Fruit fly (Drosophila melanogaster) whole organism, embryonic: ENCODE results near the gene CG11168.

Source experiments
- ATbp ChIP-seq: fragments of 200-800 bp; sonication (Bioruptor generic); optimal IDR thresholded peaks from 2 replicates; lab custom pipeline; 2017; ENCODE audit warnings: missing biosample characterization, mild to moderate bottlenecking, missing genetic modification characterization, missing genetic modification reagents
- Aef1 ChIP-seq: fragments of 200-800 bp; sonication (Bioruptor generic); IDR thresholded peaks from 3 replicates; pipeline ENCODE4 v1.3.6; 2022; ENCODE audit warnings: missing biosample characterization, missing genetic modification characterization
- Awh ChIP-seq: fragments of 200-800 bp; sonication (Bioruptor generic); IDR thresholded peaks from 2 replicates; pipeline ENCODE4, ENCODE4 v1.3.6; 2022; ENCODE audit warnings: missing biosample characterization, missing genetic modification characterization
- CG10267 ChIP-seq: fragments of 200-800 bp; sonication (Bioruptor generic); optimal IDR thresholded peaks from 2 replicates; lab custom pipeline; 2018; ENCODE audit warnings: missing biosample characterization, mild to moderate bottlenecking, missing genetic modification characterization, moderate library complexity
- CG11696 ChIP-seq: fragments of 200-800 bp; sonication (Bioruptor generic); IDR thresholded peaks from 2 replicates; pipeline ENCODE4 v1.3.6; 2022; ENCODE audit warnings: missing biosample characterization, missing genetic modification characterization
- CG12769 ChIP-seq: fragments of 200-800 bp; sonication (Bioruptor generic); optimal IDR thresholded peaks from 2 replicates; lab custom pipeline; 2019; ENCODE audit warnings: missing biosample characterization, mild to moderate bottlenecking, missing genetic modification characterization, moderate library complexity
- CG13287 ChIP-seq: fragments of 200-800 bp; sonication (Bioruptor generic); IDR thresholded peaks from 2 replicates; pipeline ENCODE4 v1.3.6; 2022; ENCODE audit warnings: missing biosample characterization, missing genetic modification characterization; ENCODE audit not compliant: partially characterized antibody
- CG17612 ChIP-seq: fragments of 200-800 bp; sonication (Bioruptor generic); IDR thresholded peaks from 2 replicates; pipeline ENCODE4 v1.3.6; 2022; ENCODE audit warnings: missing biosample characterization, missing genetic modification characterization
- CG2129 ChIP-seq: fragments of 200-800 bp; sonication (Bioruptor generic); IDR thresholded peaks from 2 replicates; pipeline ENCODE4 v1.3.6; 2022; ENCODE audit warnings: missing biosample characterization, missing genetic modification characterization; ENCODE audit not compliant: partially characterized antibody
- CG33557 ChIP-seq: fragments of 200-800 bp; sonication (Bioruptor generic); optimal IDR thresholded peaks from 2 replicates; lab custom pipeline; 2019; ENCODE audit warnings: missing biosample characterization, mild to moderate bottlenecking, missing genetic modification characterization, moderate library complexity
- CG34224 ChIP-seq: fragments of 200-800 bp; sonication (Bioruptor generic); IDR thresholded peaks from 3 replicates; pipeline ENCODE4 v1.3.6; 2022; ENCODE audit warnings: missing biosample characterization, missing genetic modification characterization; ENCODE audit not compliant: partially characterized antibody
- CG4730 ChIP-seq: fragments of 200-800 bp; sonication (Bioruptor generic); IDR thresholded peaks from 2 replicates; pipeline ENCODE4 v1.3.6; 2022; ENCODE audit warnings: missing biosample characterization, missing genetic modification characterization
- CG5245 ChIP-seq: fragments of 200-800 bp; sonication (Bioruptor generic); optimal IDR thresholded peaks from 3 replicates; lab custom pipeline; 2016; ENCODE audit warnings: missing biosample characterization, missing genetic modification characterization
- CG8089 ChIP-seq: fragments of 200-800 bp; sonication (Bioruptor generic); optimal IDR thresholded peaks from 3 replicates; lab custom pipeline; 2016; ENCODE audit warnings: missing biosample characterization, missing genetic modification characterization
- CG8359 ChIP-seq: fragments of 200-800 bp; sonication (Bioruptor generic); optimal IDR thresholded peaks from 2 replicates; lab custom pipeline; 2017; ENCODE audit warnings: missing biosample characterization, mild to moderate bottlenecking, missing genetic modification characterization, borderline replicate concordance
- CG9797 ChIP-seq: fragments of 200-800 bp; sonication (Bioruptor generic); optimal IDR thresholded peaks from 3 replicates; lab custom pipeline; 2018; ENCODE audit warnings: missing biosample characterization, mild to moderate bottlenecking, missing genetic modification characterization
- CG9932 ChIP-seq: fragments of 200-800 bp; sonication (Bioruptor generic); IDR thresholded peaks from 2 replicates; pipeline ENCODE4 v1.3.6; 2022; ENCODE audit warnings: missing biosample characterization, missing genetic modification characterization
- CTCF ChIP-seq: fragments of 200-800 bp; sonication (Bioruptor generic); optimal IDR thresholded peaks from 2 replicates; lab custom pipeline; 2017; ENCODE audit warnings: missing biosample characterization, mild to moderate bottlenecking, missing genetic modification characterization, moderate library complexity
- CkIIα-i1 ChIP-seq: fragments of 200-800 bp; sonication (Bioruptor generic); IDR thresholded peaks from 2 replicates; pipeline ENCODE4 v1.3.6; 2022; ENCODE audit warnings: missing biosample characterization, missing genetic modification characterization
- D ChIP-seq, 2 experiments: fragments of 200-800 bp in 1 of 2; fragments of >200 bp in 1 of 2; sonication (Bioruptor generic) in 1 of 2; optimal IDR thresholded peaks; 2 replicates in 1 of 2; 3 replicates in 1 of 2; lab custom pipeline; 2017; ENCODE audit warnings: mild to moderate bottlenecking in 1 of 2, missing biosample characterization in 1 of 2, missing genetic modification characterization in 1 of 2, missing genetic modification reagents in 1 of 2
- D19B ChIP-seq: fragments of 200-800 bp; sonication (Bioruptor generic); optimal IDR thresholded peaks from 2 replicates; lab custom pipeline; 2017; ENCODE audit warnings: missing biosample characterization, mild to moderate bottlenecking, missing genetic modification characterization
- Dbx ChIP-seq: fragments of 200-800 bp; sonication (Bioruptor generic); IDR thresholded peaks from 3 replicates; pipeline ENCODE4 v1.3.6; 2022; ENCODE audit warnings: missing biosample characterization, missing genetic modification characterization
- Drgx ChIP-seq: fragments of 200-800 bp; sonication (Bioruptor generic); IDR thresholded peaks from 2 replicates; pipeline ENCODE4 v1.3.6; 2022; ENCODE audit warnings: missing biosample characterization, missing genetic modification characterization
- E2f2 ChIP-seq: fragments of 200-800 bp; sonication (Bioruptor generic); IDR thresholded peaks from 2 replicates; pipeline ENCODE4 v1.3.6; 2022; ENCODE audit warnings: missing biosample characterization, missing genetic modification characterization
- HLHmδ ChIP-seq: fragments of 200-800 bp; sonication (Bioruptor generic); optimal IDR thresholded peaks from 2 replicates; lab custom pipeline; 2018; ENCODE audit warnings: missing biosample characterization, mild to moderate bottlenecking, missing genetic modification characterization, moderate library complexity
- HmgD ChIP-seq: fragments of 200-800 bp; sonication (Bioruptor generic); optimal IDR thresholded peaks from 3 replicates; lab custom pipeline; 2016; ENCODE audit warnings: missing biosample characterization, missing genetic modification characterization
- Hsf ChIP-seq: fragments of 200-800 bp; sonication (Bioruptor generic); optimal IDR thresholded peaks from 3 replicates; lab custom pipeline; 2016; ENCODE audit warnings: missing biosample characterization, missing genetic modification characterization
- Nf-YA ChIP-seq: fragments of 200-800 bp; sonication (Bioruptor generic); IDR thresholded peaks from 2 replicates; pipeline ENCODE4 v1.3.6; 2022; ENCODE audit warnings: missing biosample characterization, missing genetic modification characterization
- Sry-β ChIP-seq: fragments of 200-800 bp; sonication (Bioruptor generic); optimal IDR thresholded peaks from 2 replicates; lab custom pipeline; 2018; ENCODE audit warnings: missing biosample characterization, mild to moderate bottlenecking, missing genetic modification characterization, moderate library complexity
- YL-1 ChIP-seq: fragments of 200-800 bp; sonication (Bioruptor generic); optimal IDR thresholded peaks from 3 replicates; lab custom pipeline; 2017; ENCODE audit warnings: missing biosample characterization, mild to moderate bottlenecking, missing genetic modification characterization
- ase ChIP-seq: fragments of 200-800 bp; sonication (Bioruptor generic); IDR thresholded peaks from 3 replicates; pipeline ENCODE4 v1.3.6; 2022; ENCODE audit warnings: missing biosample characterization, missing genetic modification characterization
- az2 ChIP-seq: fragments of 200-800 bp; sonication (Bioruptor generic); optimal IDR thresholded peaks from 3 replicates; lab custom pipeline; 2016; ENCODE audit warnings: missing biosample characterization, missing genetic modification characterization
- bowl ChIP-seq: fragments of 200-800 bp; sonication (Bioruptor generic); IDR thresholded peaks from 2 replicates; pipeline ENCODE4 v1.3.6; 2022; ENCODE audit warnings: missing biosample characterization, missing genetic modification characterization
- chif ChIP-seq, 2 experiments: fragments of 200-800 bp; sonication (Bioruptor generic); optimal IDR thresholded peaks; 3 replicates each; lab custom pipeline; 2016; ENCODE audit warnings: missing biosample characterization in 2 of 2, missing genetic modification characterization in 2 of 2
- ci ChIP-seq: fragments of 200-800 bp; sonication (Bioruptor generic); IDR thresholded peaks from 3 replicates; pipeline ENCODE4 v1.3.6; 2022; ENCODE audit warnings: missing biosample characterization, missing genetic modification characterization
- croc ChIP-seq: fragments of 200-800 bp; sonication (Bioruptor generic); conservative IDR thresholded peaks from 3 replicates; pipeline ENCODE4 v1.3.6; 2022; ENCODE audit warnings: missing biosample characterization, missing genetic modification characterization
- da ChIP-seq: fragments of 200-800 bp; sonication (Bioruptor generic); optimal IDR thresholded peaks from 2 replicates; lab custom pipeline; 2016; ENCODE audit warnings: missing biosample characterization, missing genetic modification characterization
- dpn ChIP-seq, 2 experiments: fragments of 200-800 bp; sonication (Bioruptor generic); optimal IDR thresholded peaks; 3 replicates each; lab custom pipeline; 2016; ENCODE audit warnings: missing biosample characterization in 2 of 2, missing genetic modification characterization in 2 of 2
- gro ChIP-seq: fragments of 200-800 bp; sonication (Bioruptor generic); optimal IDR thresholded peaks from 2 replicates; lab custom pipeline; 2016; ENCODE audit warnings: missing biosample characterization, missing genetic modification characterization
- lilli ChIP-seq: fragments of 200-800 bp; sonication (Bioruptor generic); optimal IDR thresholded peaks from 3 replicates; lab custom pipeline; 2016; ENCODE audit warnings: missing biosample characterization, missing genetic modification characterization
- lola ChIP-seq, 3 experiments: fragments of >200 bp in 2 of 3; fragments of 200-800 bp in 1 of 3; sonication (Bioruptor generic) in 1 of 3; optimal IDR thresholded peaks; 2 replicates each; lab custom pipeline; 2017 to 2019; ENCODE audit warnings: missing biosample characterization in 3 of 3, missing genetic modification characterization in 3 of 3, mild to moderate bottlenecking in 1 of 3, moderate library complexity in 1 of 3
- nerfin-1 ChIP-seq: fragments of 200-800 bp; sonication (Bioruptor generic); optimal IDR thresholded peaks from 3 replicates; lab custom pipeline; 2019; ENCODE audit warnings: missing biosample characterization, mild to moderate bottlenecking, missing genetic modification characterization, moderate library complexity
- nmo ChIP-seq: fragments of 200-800 bp; sonication (Bioruptor generic); optimal IDR thresholded peaks from 2 replicates; lab custom pipeline; 2018; ENCODE audit warnings: missing biosample characterization, mild to moderate bottlenecking, missing genetic modification characterization, moderate library complexity
- odd ChIP-seq: fragments of 200-800 bp; sonication (Bioruptor generic); optimal IDR thresholded peaks from 2 replicates; lab custom pipeline; 2017; ENCODE audit warnings: missing biosample characterization, mild to moderate bottlenecking, missing genetic modification characterization
- pzg ChIP-seq: fragments of 200-800 bp; sonication (Bioruptor generic); optimal IDR thresholded peaks from 3 replicates; lab custom pipeline; 2018; ENCODE audit warnings: missing biosample characterization, mild to moderate bottlenecking, missing genetic modification characterization, moderate library complexity
- ranshi ChIP-seq: fragments of 200-800 bp; sonication (Bioruptor generic); IDR thresholded peaks from 2 replicates; pipeline ENCODE4 v1.3.6; 2022; ENCODE audit warnings: missing biosample characterization, missing genetic modification characterization
- sc ChIP-seq, 3 experiments: fragments of >200 bp in 2 of 3; fragments of 200-800 bp in 1 of 3; sonication (Bioruptor generic) in 1 of 3; optimal IDR thresholded peaks; 2 replicates in 2 of 3; 3 replicates in 1 of 3; lab custom pipeline; 2017; ENCODE audit warnings: mild to moderate bottlenecking in 1 of 3, missing biosample characterization in 1 of 3, missing genetic modification characterization in 1 of 3, missing genetic modification reagents in 1 of 3
- tio ChIP-seq: fragments of 200-800 bp; sonication (Bioruptor generic); optimal IDR thresholded peaks from 2 replicates; lab custom pipeline; 2017; ENCODE audit warnings: missing biosample characterization, missing genetic modification characterization, inconsistent platforms
- twi ChIP-seq: fragments of 200-800 bp; optimal IDR thresholded peaks from 2 replicates; lab custom pipeline; 2019; ENCODE audit warnings: missing biosample characterization, mild to moderate bottlenecking, missing genetic modification characterization, moderate library complexity
- tx ChIP-seq: fragments of 200-800 bp; sonication (Bioruptor generic); optimal IDR thresholded peaks from 2 replicates; lab custom pipeline; 2016; ENCODE audit warnings: missing biosample characterization, missing genetic modification characterization

Gene CG11168

DNA sequence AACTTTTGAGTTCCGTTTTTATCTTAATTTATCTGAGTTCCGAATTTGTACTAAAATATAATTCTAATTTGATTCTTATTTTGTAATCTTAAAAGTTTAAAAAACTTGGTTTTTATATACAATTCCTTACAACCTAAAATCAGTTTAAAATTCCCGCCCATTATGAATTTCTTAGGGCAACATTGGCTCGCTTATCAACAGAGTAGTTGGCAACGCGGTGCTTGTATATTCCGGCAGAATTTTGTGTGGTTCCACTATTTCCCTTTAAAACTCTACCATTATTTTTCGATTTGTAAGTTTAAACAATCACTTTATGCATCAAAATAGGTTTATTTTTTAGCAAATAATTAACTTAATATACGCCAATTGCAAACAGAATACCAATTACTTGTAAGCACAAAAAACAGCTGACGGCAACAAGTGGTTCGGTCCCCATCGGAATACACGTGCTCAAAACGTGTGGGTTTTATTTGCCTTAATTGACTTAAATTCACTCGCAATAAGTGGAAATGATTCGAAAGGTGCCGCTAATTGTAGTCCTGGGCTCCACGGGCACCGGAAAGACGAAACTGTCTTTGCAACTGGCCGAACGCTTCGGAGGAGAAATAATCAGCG lies 41.0 kb upstream of the CG11168 start, which contains the start of the genes CG11089 and CG31381 (continued):
- TF ChIP-seq CG9797 (GFP tag; lab: Kevin White, UChicago) (no peak), ase (no peak), bowl (GFP tag; lab: Robert Waterston, UW) (no peak), pzg (GFP tag; lab: Kevin White, UChicago) (peak; percentile 50), ranshi (GFP tag; lab: Robert Waterston, UW) (no peak), gro (GFP tag; lab: Kevin White, UChicago) (no peak), CG4730 (GFP tag; lab: Robert Waterston, UW) (no peak), Dbx (GFP tag; lab: Robert Waterston, UW) (no peak), lilli (GFP tag; lab: Kevin White, UChicago) (no peak), Awh (no peak; the same call in 1 of the 2 replicates), E2f2 (GFP tag; lab: Robert Waterston, UW) (peak; percentile 97), ATbp (no peak), CG34224 (GFP tag; lab: Robert Waterston, UW) (no peak), twi (tag; lab: Kevin White, UChicago) (no peak), nmo (GFP tag; lab: Kevin White, UChicago) (peak; percentile 36), da (GFP tag; lab: Kevin White, UChicago) (no peak), Drgx (no peak), croc (0 out of 3 replicates have a peak, but pooled peaks have one; percentile 3), YL-1 (GFP tag; lab: Kevin White, UChicago) (no peak), chif (GFP tag; optimal IDR thresholded peaks at IDR 0.05; lab: Kevin White, UChicago) (no peak), CkIIα-i1 (no peak), HLHmδ (no peak), lola (GFP tag; optimal IDR thresholded peaks at IDR 0.05; lab: Kevin White, UChicago) (no peak), CG13287 (GFP tag; lab: Robert Waterston, UW) (no peak), CG8359 (GFP tag; lab: Kevin White, UChicago) (no peak), CG10267 (tag; lab: Kevin White, UChicago) (peak; percentile 45), odd (no peak), tio (GFP tag; lab: Kevin White, UChicago) (no peak), ci (GFP tag; lab: Robert Waterston, UW) (no peak), D (optimal IDR thresholded peaks at IDR 0.05; lab: Kevin White, UChicago) (no peak), D (GFP tag; optimal IDR thresholded peaks at IDR 0.05; lab: Kevin White, UChicago) (no peak), CG12769 (tag; lab: Kevin White, UChicago) (no peak), CG2129 (GFP tag; lab: Robert Waterston, UW) (no peak), sc (optimal IDR thresholded peaks at IDR 0.05; lab: Kevin White, UChicago) (no peak), sc (GFP tag; optimal IDR thresholded peaks at IDR 0.05; lab: Kevin White, UChicago) (no peak), CG8089 (no peak), Sry-β (GFP tag; lab: Kevin White, UChicago) (no peak), D19B (GFP tag; lab: Kevin White, UChicago) (no peak), CG17612 (GFP tag; lab: Robert Waterston, UW) (no peak), nerfin-1 (no peak), CG11696 (no peak), Hsf (GFP tag; lab: Kevin White, UChicago) (no peak), az2 (no peak), Nf-YA (GFP tag; lab: Robert Waterston, UW) (no peak), tx (GFP tag; lab: Kevin White, UChicago) (no peak), HmgD (GFP tag; lab: Kevin White, UChicago) (no peak), CG33557 (GFP tag; lab: Kevin White, UChicago) (no peak), dpn (GFP tag; optimal IDR thresholded peaks at IDR 0.05; lab: Kevin White, UChicago) (no peak), CG9932 (GFP tag; lab: Robert Waterston, UW) (no peak), CG5245 (GFP tag; lab: Kevin White, UChicago) (no peak), Aef1 (GFP tag; lab: Robert Waterston, UW) (no peak), CTCF (no peak)
